Worm (Caenorhabditis elegans): ENCODE measurements around the gene glb-29.

Gene glb-29

DNA sequence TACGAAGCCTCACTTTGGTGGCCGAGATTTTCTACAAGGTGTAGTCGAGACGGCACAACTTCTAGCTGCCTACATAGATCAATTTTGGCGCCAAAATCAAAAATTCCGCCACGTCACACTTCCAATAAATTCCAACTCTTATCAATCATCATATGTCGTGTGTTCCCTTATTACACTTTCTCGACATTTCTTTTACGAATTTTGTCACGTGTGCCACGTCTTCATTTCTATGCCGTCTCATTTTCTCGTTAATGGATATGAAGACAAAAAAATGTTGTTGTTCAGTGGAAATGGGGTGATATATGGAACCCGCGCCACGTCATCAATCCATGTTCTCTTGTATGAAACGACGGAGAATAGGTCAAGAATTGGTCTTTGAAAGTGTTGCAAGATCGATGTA, 42.7 kb downstream of the glb-29 start:
- TF ChIP-seq dmd-9 (GFP tag; IDR thresholded peaks at IDR 0.05) (no peak), ama-1 (optimal IDR thresholded peaks at IDR 0.05) (no peak), ctbp-1 (GFP tag; IDR thresholded peaks at IDR 0.05) (no peak), daf-19 (GFP tag; conservative IDR thresholded peaks at IDR 0.05) (no peak), dmd-8 (GFP tag; IDR thresholded peaks at IDR 0.05) (no peak), pqm-1 (tag; optimal IDR thresholded peaks at IDR 0.05) (no peak), fkh-10 (GFP tag; optimal IDR thresholded peaks at IDR 0.05) (no peak), snpc-4 (tag; optimal IDR thresholded peaks at IDR 0.05) (no peak), mdl-1 (tag; optimal IDR thresholded peaks at IDR 0.05) (peak in 1 of 2 experiments; percentile 78), daf-16 (GFP tag; optimal IDR thresholded peaks at IDR 0.05) (no peak), daf-16 (tag; optimal IDR thresholded peaks at IDR 0.05) (no peak), mdt-29 (GFP tag; IDR thresholded peaks at IDR 0.05) (peak; percentile 74; the same call in 1 of the 2 replicates), tra-1 (GFP tag; IDR thresholded peaks at IDR 0.05) (0 out of 2 replicates have a peak, but pooled peaks have one; percentile 25), pha-4 (GFP tag; IDR thresholded peaks at IDR 0.05) (no peak), pha-4 (tag; optimal IDR thresholded peaks at IDR 0.05) (no peak), egl-27 (tag; optimal IDR thresholded peaks at IDR 0.05) (no peak), ZK546.5 (tag; optimal IDR thresholded peaks at IDR 0.05) (no peak), Y5F2A.4 (GFP tag; optimal IDR thresholded peaks at IDR 0.05) (no peak), sdz-12 (GFP tag; optimal IDR thresholded peaks at IDR 0.05) (no peak), hlh-30 (tag; optimal IDR thresholded peaks at IDR 0.05; ENCODE audit: insufficient read depth) (peak; percentile 81), nhr-111 (GFP tag; optimal IDR thresholded peaks at IDR 0.05) (no peak), nhr-77 (tag; optimal IDR thresholded peaks at IDR 0.05) (peak; percentile 4), nhr-48 (tag; optimal IDR thresholded peaks at IDR 0.05) (no peak), mxl-2 (GFP tag; conservative IDR thresholded peaks at IDR 0.05) (no peak), tag-97 (GFP tag; IDR thresholded peaks at IDR 0.05) (no peak), nhr-25 (tag; optimal IDR thresholded peaks at IDR 0.05; ENCODE audit: borderline replicate concordance, insufficient read depth) (no peak), ceh-28 (tag; optimal IDR thresholded peaks at IDR 0.05) (no peak), lin-13 (GFP tag; optimal IDR thresholded peaks at IDR 0.05) (no peak), Y105C5A.15 (GFP tag; IDR thresholded peaks at IDR 0.05) (no peak), lin-29 (GFP tag; IDR thresholded peaks at IDR 0.05) (no peak), aha-1 (tag) (peak; percentile 92), D1046.2 (GFP tag; IDR thresholded peaks at IDR 0.05) (no peak), hif-1 (tag; optimal IDR thresholded peaks at IDR 0.05) (no peak), hmg-1.1 (GFP tag; IDR thresholded peaks at IDR 0.05) (no peak), dpl-1 (GFP tag; optimal IDR thresholded peaks at IDR 0.05) (no peak), T20F7.1 (GFP tag; optimal IDR thresholded peaks at IDR 0.05) (no peak), egl-43 (GFP tag; IDR thresholded peaks at IDR 0.05) (no peak), lin-1 (GFP tag; IDR thresholded peaks at IDR 0.05) (no peak), T26A8.4 (GFP tag; IDR thresholded peaks at IDR 0.05) (no peak), saeg-2 (GFP tag; IDR thresholded peaks at IDR 0.05) (no peak), nhr-10 (tag; optimal IDR thresholded peaks at IDR 0.05) (no peak), jun-1 (tag; optimal IDR thresholded peaks at IDR 0.05) (no peak), Y48G9A.11 (GFP tag; IDR thresholded peaks at IDR 0.05) (no peak), nhr-28 (tag; optimal IDR thresholded peaks at IDR 0.05) (peak; percentile 92), lir-3 (tag; optimal IDR thresholded peaks at IDR 0.05) (no peak), skn-1 (tag; optimal IDR thresholded peaks at IDR 0.05) (no peak), unc-62 (GFP tag; optimal IDR thresholded peaks at IDR 0.05 in 1 of 2) (peak in 1 of 2 experiments; percentile 99), unc-62 (tag; optimal IDR thresholded peaks at IDR 0.05) (no peak), zip-2 (tag; optimal IDR thresholded peaks at IDR 0.05) (no peak), ceh-32 (tag; optimal IDR thresholded peaks at IDR 0.05; ENCODE audit: poor library complexity) (no peak), mxl-3 (GFP tag; optimal IDR thresholded peaks at IDR 0.05) (peak; percentile 28), duxl-1 (tag; optimal IDR thresholded peaks at IDR 0.05; ENCODE audit: poor library complexity) (no peak), aly-2 (tag; optimal IDR thresholded peaks at IDR 0.05) (no peak)

Measured in whole organism, L4 larva.